Worm (Caenorhabditis elegans): ENCODE measurements around the gene ttr-1.

Gene ttr-1

ce11 chrIII:9963447-9963846 lies 34.6 kb downstream of the ttr-1 start:
- TF ChIP-seq dpff-1 (tag; optimal IDR thresholded peaks at IDR 0.05) (no peak), tlf-1 (GFP tag; optimal IDR thresholded peaks at IDR 0.05) (no peak), lsy-27 (tag; optimal IDR thresholded peaks at IDR 0.05; ENCODE audit: borderline replicate concordance, insufficient read depth) (no peak), mxl-1 (tag; optimal IDR thresholded peaks at IDR 0.05) (no peak), nhr-27 (tag; optimal IDR thresholded peaks at IDR 0.05) (no peak), tbx-9 (tag; optimal IDR thresholded peaks at IDR 0.05; ENCODE audit: borderline replicate concordance) (no peak), atf-7 (tag; optimal IDR thresholded peaks at IDR 0.05) (peak; percentile 73), pbrm-1 (GFP tag; IDR thresholded peaks at IDR 0.05) (no peak), nhr-90 (tag; optimal IDR thresholded peaks at IDR 0.05) (no peak), let-526 (GFP tag; IDR thresholded peaks at IDR 0.05) (no peak), lir-1 (GFP tag; conservative IDR thresholded peaks at IDR 0.05) (no peak), nfyb-1 (GFP tag; IDR thresholded peaks at IDR 0.05) (0 out of 2 replicates have a peak, but pooled peaks have one; percentile 14), attf-3 (GFP tag; conservative IDR thresholded peaks at IDR 0.05) (no peak)

ce11 chrIII:9964416-9964815 lies 35.5 kb downstream of the ttr-1 start:
- TF ChIP-seq aptf-2 (GFP tag; conservative IDR thresholded peaks at IDR 0.05) (no peak), ama-1 (optimal IDR thresholded peaks at IDR 0.05) (no peak), ama-1 (GFP tag; optimal IDR thresholded peaks at IDR 0.05) (no peak), repo-1 (tag; optimal IDR thresholded peaks at IDR 0.05) (no peak)

DNA sequence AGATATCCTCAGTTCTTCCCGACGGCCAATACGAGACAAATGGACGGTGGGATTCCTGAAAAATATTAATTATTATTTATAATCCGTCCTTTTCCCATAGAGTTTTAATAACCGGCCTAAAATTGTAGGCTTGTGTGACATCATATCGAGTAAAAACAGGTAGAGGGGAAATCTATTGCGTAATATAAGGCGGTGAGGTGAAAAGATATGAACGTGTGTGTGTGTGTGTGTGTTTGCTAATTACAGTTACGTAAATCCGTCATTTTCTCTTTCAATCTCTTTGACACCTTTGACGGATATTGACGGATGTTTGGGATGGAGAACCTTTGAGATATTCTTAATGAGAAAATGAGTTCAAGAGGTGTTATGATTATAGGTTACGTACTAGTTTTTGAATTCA lies 36.6 kb downstream of the ttr-1 start:
- TF ChIP-seq sea-2 (GFP tag; IDR thresholded peaks at IDR 0.05) = no peak
- TF ChIP-seq unc-62 (GFP tag; optimal IDR thresholded peaks at IDR 0.05) = peak; percentile 72

DNA sequence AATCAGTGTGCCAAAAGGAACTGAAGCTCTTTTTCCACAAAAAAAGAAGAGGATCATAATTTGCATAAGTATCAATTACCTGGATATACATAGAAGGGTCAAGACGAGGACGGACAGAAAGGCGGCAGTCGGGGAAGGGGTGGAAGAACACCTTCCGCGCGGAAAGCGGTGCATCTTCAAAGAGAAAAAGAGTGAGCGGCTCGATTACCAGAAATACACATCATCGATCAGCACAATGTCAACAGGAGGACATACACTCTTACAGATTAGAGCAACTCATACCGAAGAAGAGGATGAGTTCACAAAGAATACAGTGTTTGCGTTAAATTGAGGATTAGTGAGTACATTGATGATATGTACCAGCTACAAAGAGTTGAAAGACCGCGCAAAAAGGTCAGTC lies 40.5 kb downstream of the ttr-1 start:
- no peak for TF ChIP-seq nhr-179 (tag; optimal IDR thresholded peaks at IDR 0.05)
- no peak for TF ChIP-seq F37B4.10 (GFP tag; IDR thresholded peaks at IDR 0.05)
- TF ChIP-seq F57A8.1 (GFP tag; optimal IDR thresholded peaks at IDR 0.05) = no peak
- TF ChIP-seq hmg-1.2 (GFP tag; IDR thresholded peaks at IDR 0.05) = no peak

DNA sequence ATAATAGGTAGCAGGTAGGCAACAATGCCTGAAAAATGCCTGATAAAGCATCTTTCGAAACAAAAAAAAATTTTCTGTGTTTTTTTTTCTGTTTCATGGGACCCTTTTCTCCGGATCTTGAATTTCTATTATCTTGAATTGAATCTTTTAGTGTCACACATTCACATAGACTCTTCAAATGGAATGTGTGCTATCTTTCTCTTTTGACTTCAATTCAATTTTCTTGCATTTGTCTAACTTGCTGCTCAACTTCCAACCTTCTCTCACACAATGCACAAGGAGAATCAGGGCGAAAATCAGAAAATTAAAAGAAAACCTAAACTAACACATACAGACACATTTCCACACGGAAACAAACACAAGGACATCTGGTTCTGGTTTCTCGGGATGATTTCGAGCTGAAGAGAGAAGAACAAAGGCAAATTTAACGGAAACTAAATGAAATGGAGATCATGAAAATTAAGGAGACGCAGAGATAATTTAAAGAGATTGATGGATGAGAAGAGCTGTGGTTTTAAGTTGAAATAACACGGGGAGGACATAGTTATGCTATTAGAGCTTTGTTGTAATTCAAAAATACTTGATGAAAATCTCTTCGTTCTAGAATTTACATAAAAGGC lies 43.4 kb downstream of the ttr-1 start:
- TF ChIP-seq aptf-2 (GFP tag; conservative IDR thresholded peaks at IDR 0.05) (no peak), lin-35 (GFP tag; optimal IDR thresholded peaks at IDR 0.05) (no peak), hrde-1 (tag; optimal IDR thresholded peaks at IDR 0.05; ENCODE audit: borderline replicate concordance) (no peak), cebp-2 (GFP tag; IDR thresholded peaks at IDR 0.05) (no peak), Y53G8AR.9 (GFP tag; conservative IDR thresholded peaks at IDR 0.05) (no peak), aptf-3 (GFP tag; IDR thresholded peaks at IDR 0.05) (no peak), ztf-28 (GFP tag; IDR thresholded peaks at IDR 0.05) (no peak), ztf-25 (GFP tag; IDR thresholded peaks at IDR 0.05) (no peak), gei-17 (GFP tag; optimal IDR thresholded peaks at IDR 0.05) (no peak), mcd-1 (GFP tag; IDR thresholded peaks at IDR 0.05) (no peak), ZK185.1 (tag; optimal IDR thresholded peaks at IDR 0.05; ENCODE audit: poor library complexity, severe bottlenecking) (no peak), ceh-27 (GFP tag; optimal IDR thresholded peaks at IDR 0.05) (no peak)

All from whole organism, young adult.